Worm (Caenorhabditis elegans) whole organism, midembryonic: Measurements from ENCODE around the gene ZC116.5.

Experiments used
- T22C8.4 ChIP-seq: fragments of 200-800 bp; sonication (Bioruptor generic); IDR thresholded peaks from 2 replicates; pipeline ENCODE4 v1.3.6; 2022; ENCODE audit warnings: missing genetic modification characterization, missing compliant biosample characterization
- cog-1 ChIP-seq: sonication (generic microtip); optimal IDR thresholded peaks from 2 replicates; lab custom pipeline; 2016; ENCODE audit warnings: missing genetic modification characterization, missing compliant biosample characterization
- flt-1 ChIP-seq: fragments of 200-800 bp; sonication (Bioruptor generic); IDR thresholded peaks from 2 replicates; pipeline ENCODE4 v1.3.6; 2022; ENCODE audit warnings: missing genetic modification characterization, missing compliant biosample characterization
- klf-2 ChIP-seq: fragments of 200-800 bp; sonication (Bioruptor generic); conservative IDR thresholded peaks from 2 replicates; pipeline ENCODE4 v1.3.6; 2022; ENCODE audit warnings: missing genetic modification reagents, missing genetic modification characterization, missing compliant biosample characterization
- med-1 ChIP-seq: sonication (generic microtip); optimal IDR thresholded peaks from 2 replicates; lab custom pipeline; 2017; ENCODE audit warnings: missing genetic modification characterization, mild to moderate bottlenecking, missing compliant biosample characterization, antibody characterized with exemption, missing genetic modification reagents; ENCODE audit not compliant: insufficient read depth
- ref-1 ChIP-seq: fragments of 200-800 bp; sonication (Bioruptor generic); conservative IDR thresholded peaks from 2 replicates; pipeline ENCODE4 v1.3.6; 2022; ENCODE audit warnings: missing genetic modification reagents, missing genetic modification characterization, missing compliant biosample characterization
- tab-1 ChIP-seq: fragments of 200-800 bp; sonication (Bioruptor generic); IDR thresholded peaks from 2 replicates; pipeline ENCODE4 v1.3.6; 2022; ENCODE audit warnings: missing genetic modification characterization, missing compliant biosample characterization
- ztf-23 ChIP-seq: fragments of 200-800 bp; sonication (Bioruptor generic); IDR thresholded peaks from 2 replicates; pipeline ENCODE4 v1.3.6; 2022; ENCODE audit warnings: missing genetic modification reagents, missing genetic modification characterization, missing compliant biosample characterization
- ztf-29 ChIP-seq: fragments of 200-800 bp; sonication (Bioruptor generic); IDR thresholded peaks from 2 replicates; pipeline ENCODE4 v1.3.6; 2022; ENCODE audit warnings: missing genetic modification reagents, missing genetic modification characterization, missing compliant biosample characterization

Gene ZC116.5

DNA sequence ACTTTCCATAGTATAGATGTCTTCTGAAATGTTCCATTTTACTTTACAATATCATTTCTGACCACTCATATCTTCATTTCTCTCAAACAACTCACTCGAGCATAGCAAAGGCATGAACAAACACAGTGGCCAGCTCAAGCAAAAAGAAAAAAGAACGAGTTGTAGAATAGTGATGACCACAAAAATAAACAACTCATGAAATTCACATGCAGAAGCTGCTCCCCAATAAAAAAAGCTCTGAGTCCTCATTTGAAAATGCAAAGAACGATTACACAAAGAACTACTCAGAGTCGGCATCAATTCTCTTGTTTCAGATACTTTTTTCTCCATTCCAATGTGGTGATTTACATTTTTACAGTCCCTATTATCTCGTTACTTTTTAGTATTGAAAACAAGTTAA is 26.0 kb upstream of the ZC116.5 start:
- no peak for TF ChIP-seq ztf-29 (GFP tag; lab: Robert Waterston, UW)

DNA sequence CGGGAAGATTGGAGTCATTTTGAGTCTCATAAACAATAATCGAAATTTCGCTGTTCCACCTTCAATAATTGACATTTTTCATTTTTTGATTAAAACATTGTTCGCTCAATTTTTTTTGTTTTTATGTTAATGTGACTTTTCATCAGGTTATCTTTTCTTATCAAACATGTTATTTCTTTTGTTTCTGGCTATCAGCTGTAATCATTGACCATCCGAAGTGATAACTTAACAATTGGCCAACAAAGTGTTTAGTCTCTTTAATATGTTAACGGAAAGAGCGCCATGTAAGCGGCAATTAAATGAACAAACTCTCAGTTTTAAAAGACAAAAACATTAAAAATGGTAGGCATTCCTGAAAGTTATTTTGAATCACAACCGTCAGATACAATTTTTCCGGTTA is 25.3 kb upstream of the ZC116.5 start:
- TF ChIP-seq ztf-29 (GFP tag; lab: Robert Waterston, UW) (no peak), ztf-23 (no peak), flt-1 (GFP tag; lab: Robert Waterston, UW) (no peak), T22C8.4 (GFP tag; lab: Robert Waterston, UW) (no peak), ref-1 (GFP tag; lab: Robert Waterston, UW) (no peak), cog-1 (tag; lab: Kevin White, UChicago) (no peak), tab-1 (GFP tag; lab: Robert Waterston, UW) (no peak), klf-2 (GFP tag; lab: Robert Waterston, UW) (no peak), med-1 (GFP tag; lab: Kevin White, UChicago) (no peak)

DNA sequence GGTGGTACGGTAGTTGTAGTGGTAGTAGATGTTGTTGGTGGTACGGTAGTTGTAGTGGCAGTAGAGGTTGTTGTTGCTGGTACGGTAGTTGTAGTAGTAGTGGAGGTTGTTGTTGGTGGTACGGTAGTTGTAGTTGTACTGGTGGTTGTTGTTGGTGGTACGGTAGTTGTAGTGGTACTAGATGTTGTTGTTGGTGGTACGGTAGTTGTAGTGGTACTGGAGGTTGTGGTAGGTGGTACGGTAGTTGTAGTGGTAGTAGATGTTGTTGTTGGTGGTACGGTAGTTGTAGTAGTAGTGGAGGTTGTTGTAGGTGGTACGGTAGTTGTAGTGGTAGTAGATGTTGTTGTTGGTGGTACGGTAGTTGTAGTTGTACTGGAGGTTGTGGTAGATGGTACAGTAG is 24.3 kb upstream of the ZC116.5 start:
- TF ChIP-seq T22C8.4 (GFP tag; lab: Robert Waterston, UW) = no peak
- TF ChIP-seq flt-1 (GFP tag; lab: Robert Waterston, UW) = 0 out of 2 replicates have a peak, but pooled peaks have one; percentile 14
- 0 out of 2 replicates have a peak, but pooled peaks have one; percentile 61 for TF ChIP-seq ztf-23

DNA sequence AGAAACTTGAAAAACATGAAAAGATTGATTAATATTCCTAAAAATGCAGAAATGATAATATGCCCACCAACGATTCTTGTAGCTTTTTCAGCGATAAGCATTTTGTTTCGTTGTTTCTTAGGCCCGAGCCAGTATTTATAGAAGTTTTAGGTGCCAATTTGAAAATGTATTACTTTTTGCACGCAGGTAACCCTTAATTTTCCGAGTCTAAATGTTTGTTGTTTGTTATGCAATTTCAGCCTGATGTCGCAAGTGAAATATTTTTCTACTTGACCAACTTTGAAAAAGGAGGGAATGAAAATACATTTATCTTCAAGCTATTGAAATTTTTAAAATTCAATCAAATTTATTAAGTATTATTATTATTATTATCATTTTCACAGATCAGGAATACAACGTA is 23.3 kb upstream of the ZC116.5 start, which contains the start of gene srx-113:
Gene srx-113, minus strand, starts transcription at position 101 of the 400 bp plus-strand sequence.
- no peak for TF ChIP-seq ztf-23
- TF ChIP-seq T22C8.4 (GFP tag; lab: Robert Waterston, UW) = no peak
- no peak for TF ChIP-seq cog-1 (tag; lab: Kevin White, UChicago)
- no peak for TF ChIP-seq klf-2 (GFP tag; lab: Robert Waterston, UW)
- no peak for TF ChIP-seq med-1 (GFP tag; lab: Kevin White, UChicago)
- no peak for TF ChIP-seq ref-1 (GFP tag; lab: Robert Waterston, UW)
- TF ChIP-seq flt-1 (GFP tag; lab: Robert Waterston, UW) = no peak
- no peak for TF ChIP-seq tab-1 (GFP tag; lab: Robert Waterston, UW)
- TF ChIP-seq ztf-29 (GFP tag; lab: Robert Waterston, UW) = no peak

DNA sequence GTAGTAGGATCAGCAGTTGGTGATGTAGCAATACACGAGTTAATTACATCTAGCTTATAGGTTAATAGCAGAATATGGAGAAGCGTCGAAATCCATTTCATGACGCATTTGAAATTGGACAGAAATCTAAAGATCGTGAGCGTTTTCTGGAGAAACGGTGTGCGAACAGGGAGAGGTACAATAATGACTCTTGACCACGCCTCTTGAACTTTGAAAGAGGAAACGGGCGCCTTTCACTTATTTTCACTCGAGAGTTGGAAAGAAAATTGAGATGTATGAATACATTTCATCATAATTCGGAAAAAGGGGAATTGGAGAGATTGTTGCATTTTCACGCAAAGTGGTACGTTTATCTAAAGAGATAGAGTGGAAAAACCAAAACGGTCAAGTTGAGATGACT is 21.0 kb upstream of the ZC116.5 start, which contains the start of gene F56H9.6:
Gene F56H9.6, minus strand, starts transcription at position 101 of the 400 bp plus-strand sequence.
- TF ChIP-seq ztf-23 = no peak
- TF ChIP-seq klf-2 (GFP tag; lab: Robert Waterston, UW) = no peak
- no peak for TF ChIP-seq ref-1 (GFP tag; lab: Robert Waterston, UW)
- no peak for TF ChIP-seq T22C8.4 (GFP tag; lab: Robert Waterston, UW)
- no peak for TF ChIP-seq ztf-29 (GFP tag; lab: Robert Waterston, UW)
- TF ChIP-seq flt-1 (GFP tag; lab: Robert Waterston, UW) = no peak
- TF ChIP-seq med-1 (GFP tag; lab: Kevin White, UChicago) = no peak

DNA sequence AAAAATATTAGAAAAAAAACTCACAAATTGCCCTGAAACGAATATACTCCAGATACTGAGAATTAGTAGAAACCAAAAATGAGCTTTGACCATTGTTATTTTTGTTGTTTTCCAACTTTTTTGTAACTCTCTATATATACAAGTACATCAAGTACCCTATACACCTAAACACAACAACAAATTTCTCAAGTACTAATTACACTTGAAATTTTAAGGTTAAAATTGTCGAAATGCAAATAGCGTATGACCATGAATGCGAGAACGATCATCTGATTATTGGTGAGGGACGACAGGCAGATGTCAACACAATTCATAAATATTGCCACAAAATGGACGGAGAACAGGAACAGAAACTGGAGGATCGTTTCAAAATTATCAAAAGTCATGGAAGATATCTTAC is 15.6 kb upstream of the ZC116.5 start, which contains the start of gene F56H9.9:
Gene F56H9.9, minus strand, starts transcription at position 101 of the 400 bp plus-strand sequence.
- no peak for TF ChIP-seq ref-1 (GFP tag; lab: Robert Waterston, UW)
- no peak for TF ChIP-seq ztf-23
- no peak for TF ChIP-seq med-1 (GFP tag; lab: Kevin White, UChicago)
- no peak for TF ChIP-seq klf-2 (GFP tag; lab: Robert Waterston, UW)
- no peak for TF ChIP-seq flt-1 (GFP tag; lab: Robert Waterston, UW)
- no peak for TF ChIP-seq tab-1 (GFP tag; lab: Robert Waterston, UW)
- no peak for TF ChIP-seq ztf-29 (GFP tag; lab: Robert Waterston, UW)
- TF ChIP-seq T22C8.4 (GFP tag; lab: Robert Waterston, UW) = no peak
- no peak for TF ChIP-seq cog-1 (tag; lab: Kevin White, UChicago)

DNA sequence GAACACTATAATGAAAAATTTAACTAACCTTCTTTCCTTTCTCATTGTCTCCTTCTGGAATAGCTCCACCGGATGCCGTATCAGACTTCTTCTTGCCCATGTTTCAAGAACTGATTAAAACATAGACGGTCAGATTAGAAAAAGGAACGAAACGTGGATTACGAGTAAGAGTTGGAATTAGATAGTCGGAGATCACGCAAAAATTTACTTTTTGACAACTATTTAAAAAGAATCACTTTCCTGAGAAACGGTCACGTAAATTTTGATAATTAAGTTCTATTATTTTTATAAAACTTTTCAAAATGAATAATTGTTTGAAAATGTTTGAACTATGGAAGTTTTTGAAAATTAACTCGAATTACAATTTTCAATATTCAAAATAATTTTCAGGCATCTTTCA is 3.4 kb upstream of the ZC116.5 start, which contains the start of gene cyc-2.2:
Gene cyc-2.2, minus strand, starts transcription at position 101 of the 400 bp plus-strand sequence.
- TF ChIP-seq ztf-29 (GFP tag; lab: Robert Waterston, UW) = no peak
- TF ChIP-seq cog-1 (tag; lab: Kevin White, UChicago) = no peak
- TF ChIP-seq T22C8.4 (GFP tag; lab: Robert Waterston, UW) = no peak
- TF ChIP-seq klf-2 (GFP tag; lab: Robert Waterston, UW) = no peak
- no peak for TF ChIP-seq tab-1 (GFP tag; lab: Robert Waterston, UW)
- no peak for TF ChIP-seq flt-1 (GFP tag; lab: Robert Waterston, UW)
- no peak for TF ChIP-seq ztf-23
- no peak for TF ChIP-seq ref-1 (GFP tag; lab: Robert Waterston, UW)
- no peak for TF ChIP-seq med-1 (GFP tag; lab: Kevin White, UChicago)

DNA sequence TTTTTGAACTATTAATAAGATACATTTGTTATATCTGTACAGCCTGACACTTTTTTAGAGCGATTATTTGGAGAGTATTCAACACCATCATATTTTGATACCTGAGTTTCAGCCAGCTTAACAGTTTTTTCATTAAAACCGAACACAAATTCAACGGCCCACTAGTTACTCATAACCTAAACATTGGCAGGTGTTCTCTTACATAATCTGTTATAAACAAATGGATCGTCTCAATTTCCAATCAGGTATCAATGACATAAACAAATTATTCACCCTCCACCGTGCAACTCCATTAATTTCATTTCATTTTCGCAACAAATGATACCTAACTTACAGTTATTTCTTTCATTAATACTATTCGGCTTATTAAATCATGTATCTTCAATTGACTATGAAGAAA is 2.3 kb upstream of the ZC116.5 start, which contains the start of gene cubn-1:
Gene cubn-1, plus strand, starts transcription at position 301 of the 400 bp plus-strand sequence.
- TF ChIP-seq klf-2 (GFP tag; lab: Robert Waterston, UW) (no peak), ztf-29 (GFP tag; lab: Robert Waterston, UW) (no peak), cog-1 (tag; lab: Kevin White, UChicago) (no peak), flt-1 (GFP tag; lab: Robert Waterston, UW) (no peak), tab-1 (GFP tag; lab: Robert Waterston, UW) (no peak), ref-1 (GFP tag; lab: Robert Waterston, UW) (no peak), med-1 (GFP tag; lab: Kevin White, UChicago) (no peak), T22C8.4 (GFP tag; lab: Robert Waterston, UW) (no peak)

DNA sequence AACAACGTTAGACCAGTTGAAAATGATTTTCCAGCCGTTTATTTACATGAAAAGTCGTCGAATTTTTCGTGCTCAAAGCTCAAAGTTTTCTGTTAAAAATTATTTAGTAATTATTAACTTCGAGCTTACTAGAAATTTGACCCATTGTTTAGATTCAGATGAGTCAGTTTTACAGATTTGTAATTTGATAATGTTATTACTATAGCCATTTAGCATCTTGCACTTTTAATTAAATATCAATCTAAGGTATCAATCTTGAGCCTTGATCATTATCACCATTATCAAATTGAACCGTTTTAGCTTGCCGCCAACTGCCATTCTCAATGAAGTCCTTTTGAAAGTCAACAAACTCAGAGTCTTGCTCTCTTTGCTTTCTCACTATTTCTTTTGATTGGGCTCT is 769 bp upstream of the ZC116.5 start, which contains the start of gene ZC116.1:
Gene ZC116.1, plus strand, starts transcription at position 301 of the 400 bp plus-strand sequence.
- TF ChIP-seq ztf-23 (no peak), klf-2 (GFP tag; lab: Robert Waterston, UW) (no peak), med-1 (GFP tag; lab: Kevin White, UChicago) (no peak), ref-1 (GFP tag; lab: Robert Waterston, UW) (no peak), tab-1 (GFP tag; lab: Robert Waterston, UW) (no peak), flt-1 (GFP tag; lab: Robert Waterston, UW) (no peak), ztf-29 (GFP tag; lab: Robert Waterston, UW) (no peak), cog-1 (tag; lab: Kevin White, UChicago) (no peak), T22C8.4 (GFP tag; lab: Robert Waterston, UW) (no peak)
